Worm (Caenorhabditis elegans): ENCODE data around the gene txt-11.

DNA sequence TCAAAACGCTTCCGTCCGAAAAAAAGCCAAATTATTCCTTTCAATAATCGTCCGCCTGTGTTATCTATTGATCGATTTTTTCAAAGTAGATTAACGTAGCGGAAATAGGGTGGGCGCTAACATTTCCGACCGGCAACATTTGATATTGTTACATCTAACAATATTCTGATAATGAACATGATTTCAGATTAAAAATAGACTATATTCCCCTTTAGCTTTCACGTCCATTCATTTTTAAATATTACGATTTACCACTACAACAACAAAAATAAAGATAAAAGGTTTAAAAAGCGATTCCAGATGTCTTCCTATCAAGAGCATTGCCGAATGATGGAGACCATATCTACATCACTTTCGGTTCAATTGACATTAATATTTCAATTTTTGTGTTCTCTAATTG is 13.0 kb downstream of the txt-11 start, which contains the start of gene srab-22:
- TF ChIP-seq bed-3 (GFP tag; optimal IDR thresholded peaks at IDR 0.05) (no peak), tbx-8 (GFP tag; optimal IDR thresholded peaks at IDR 0.05) (no peak)

Measured in whole organism, mixed stage, embryonic.